Worm (Caenorhabditis elegans) whole organism, late embryonic: ENCODE data around the gene pam-1.

Experiments
- C08G9.2 ChIP-seq: sonication (generic microtip); optimal IDR thresholded peaks from 2 replicates; lab custom pipeline; 2016; ENCODE audit warnings: mild to moderate bottlenecking, missing genetic modification characterization, moderate library complexity, missing compliant biosample characterization
- F13H6.1 ChIP-seq: sonication (generic microtip); optimal IDR thresholded peaks from 2 replicates; lab custom pipeline; 2016; ENCODE audit warnings: missing genetic modification characterization, missing compliant biosample characterization
- Y22D7AL.16 ChIP-seq: sonication (generic microtip); optimal IDR thresholded peaks from 2 replicates; lab custom pipeline; 2016; ENCODE audit warnings: missing genetic modification characterization, missing compliant biosample characterization
- ceh-18 ChIP-seq: sonication (generic microtip); optimal IDR thresholded peaks from 2 replicates; lab custom pipeline; 2016; ENCODE audit warnings: missing genetic modification characterization, missing compliant biosample characterization
- ceh-19 ChIP-seq: fragments of 200-800 bp; sonication (Bioruptor generic); optimal IDR thresholded peaks from 2 replicates; lab custom pipeline; 2018; ENCODE audit warnings: mild to moderate bottlenecking, missing genetic modification characterization, missing compliant biosample characterization
- ceh-2 ChIP-seq: sonication (generic microtip); optimal IDR thresholded peaks from 2 replicates; lab custom pipeline; 2016; ENCODE audit warnings: missing genotype, missing genetic modification characterization, missing compliant biosample characterization
- ceh-31 ChIP-seq: sonication (generic microtip); optimal IDR thresholded peaks from 2 replicates; lab custom pipeline; 2016; ENCODE audit warnings: missing genetic modification characterization, missing compliant biosample characterization
- ceh-45 ChIP-seq: fragments of 200-800 bp; sonication (Bioruptor generic); IDR thresholded peaks from 2 replicates; pipeline ENCODE4 v1.3.6; 2022; ENCODE audit warnings: missing genetic modification reagents, missing genetic modification characterization, missing compliant biosample characterization
- ceh-9 ChIP-seq: sonication (generic microtip); optimal IDR thresholded peaks from 2 replicates; lab custom pipeline; 2016; ENCODE audit warnings: mild to moderate bottlenecking, missing genetic modification characterization, inconsistent platforms, missing compliant biosample characterization
- che-1 ChIP-seq: sonication (generic microtip); optimal IDR thresholded peaks from 2 replicates; lab custom pipeline; 2016; ENCODE audit warnings: mild to moderate bottlenecking, missing genetic modification characterization, missing compliant biosample characterization
- elt-2 ChIP-seq: sonication (generic microtip); optimal IDR thresholded peaks from 2 replicates; lab custom pipeline; 2016; ENCODE audit warnings: missing genetic modification reagents, missing genetic modification characterization, missing compliant biosample characterization
- elt-4 ChIP-seq: sonication (generic microtip); optimal IDR thresholded peaks from 2 replicates; lab custom pipeline; 2016; ENCODE audit warnings: missing genetic modification characterization, missing compliant biosample characterization
- ets-4 ChIP-seq: sonication (generic microtip); optimal IDR thresholded peaks from 2 replicates; lab custom pipeline; 2016; ENCODE audit warnings: missing genetic modification characterization, missing compliant biosample characterization
- eyg-1 ChIP-seq: sonication (generic microtip); optimal IDR thresholded peaks from 2 replicates; lab custom pipeline; 2016; ENCODE audit warnings: missing genotype, missing genetic modification characterization, missing compliant biosample characterization
- fax-1 ChIP-seq: sonication (generic microtip); optimal IDR thresholded peaks from 2 replicates; lab custom pipeline; 2016; ENCODE audit warnings: missing genotype, missing genetic modification characterization, missing compliant biosample characterization
- fkh-6 ChIP-seq: sonication (generic microtip); optimal IDR thresholded peaks from 2 replicates; lab custom pipeline; 2016; ENCODE audit warnings: missing genetic modification characterization, missing compliant biosample characterization
- hlh-15 ChIP-seq: sonication (generic microtip); optimal IDR thresholded peaks from 2 replicates; lab custom pipeline; 2016; ENCODE audit warnings: missing genetic modification characterization, missing compliant biosample characterization
- lin-11 ChIP-seq: fragments of 200-800 bp; sonication (Bioruptor generic); optimal IDR thresholded peaks from 2 replicates; lab custom pipeline; 2018; ENCODE audit warnings: mild to moderate bottlenecking, missing genetic modification characterization, missing compliant biosample characterization
- madf-2 ChIP-seq: sonication (generic microtip); optimal IDR thresholded peaks from 2 replicates; lab custom pipeline; 2017; ENCODE audit warnings: missing genetic modification characterization, missing compliant biosample characterization
- mec-3 ChIP-seq: sonication (generic microtip); optimal IDR thresholded peaks from 2 replicates; lab custom pipeline; 2016; ENCODE audit warnings: borderline replicate concordance, missing genetic modification characterization, missing compliant biosample characterization
- nhr-232 ChIP-seq: sonication (generic microtip); optimal IDR thresholded peaks from 2 replicates; lab custom pipeline; 2016; ENCODE audit warnings: missing genetic modification characterization, missing compliant biosample characterization
- pax-1 ChIP-seq: fragments of 150-350 bp; optimal IDR thresholded peaks from 2 replicates; lab custom pipeline; 2014; ENCODE audit warnings: missing biosample characterization, missing genetic modification characterization
- pros-1 ChIP-seq: fragments of 150-350 bp; optimal IDR thresholded peaks from 2 replicates; lab custom pipeline; 2014; ENCODE audit warnings: missing biosample characterization, missing genetic modification reagents, missing genetic modification characterization
- ref-2 ChIP-seq: sonication (generic microtip); optimal IDR thresholded peaks from 2 replicates; lab custom pipeline; 2016; ENCODE audit warnings: missing genetic modification characterization, missing compliant biosample characterization
- rnt-1 ChIP-seq: sonication (generic microtip); optimal IDR thresholded peaks from 2 replicates; lab custom pipeline; 2016; ENCODE audit warnings: missing genetic modification characterization, missing compliant biosample characterization
- sdc-2 ChIP-seq: sonication (generic microtip); optimal IDR thresholded peaks from 2 replicates; lab custom pipeline; 2016; ENCODE audit warnings: missing genotype, missing genetic modification characterization, missing compliant biosample characterization
- sox-2 ChIP-seq: fragments of 200-800 bp; sonication (Bioruptor generic); IDR thresholded peaks from 2 replicates; pipeline ENCODE4 v1.3.6; 2022; ENCODE audit warnings: missing genetic modification reagents, missing genetic modification characterization, missing compliant biosample characterization
- sox-4 ChIP-seq: sonication (generic microtip); optimal IDR thresholded peaks from 2 replicates; lab custom pipeline; 2017; ENCODE audit warnings: mild to moderate bottlenecking, missing genetic modification characterization, inconsistent platforms, missing compliant biosample characterization
- tbx-7 ChIP-seq: sonication (generic microtip); optimal IDR thresholded peaks from 2 replicates; lab custom pipeline; 2016; ENCODE audit warnings: missing genotype, missing genetic modification characterization, missing compliant biosample characterization
- ttx-3 ChIP-seq: sonication (generic microtip); optimal IDR thresholded peaks from 2 replicates; lab custom pipeline; 2016; ENCODE audit warnings: missing genetic modification reagents, missing genetic modification characterization, missing compliant biosample characterization
- unc-86 ChIP-seq: sonication (generic microtip); optimal IDR thresholded peaks from 2 replicates; lab custom pipeline; 2016; ENCODE audit warnings: missing genetic modification characterization, missing compliant biosample characterization
- zip-5 ChIP-seq: sonication (generic microtip); optimal IDR thresholded peaks from 2 replicates; lab custom pipeline; 2016; ENCODE audit warnings: missing genetic modification characterization, missing compliant biosample characterization
- ztf-16 ChIP-seq: sonication (generic microtip); optimal IDR thresholded peaks from 2 replicates; lab custom pipeline; 2017; ENCODE audit warnings: missing genetic modification characterization, missing compliant biosample characterization

The pam-1 gene

DNA sequence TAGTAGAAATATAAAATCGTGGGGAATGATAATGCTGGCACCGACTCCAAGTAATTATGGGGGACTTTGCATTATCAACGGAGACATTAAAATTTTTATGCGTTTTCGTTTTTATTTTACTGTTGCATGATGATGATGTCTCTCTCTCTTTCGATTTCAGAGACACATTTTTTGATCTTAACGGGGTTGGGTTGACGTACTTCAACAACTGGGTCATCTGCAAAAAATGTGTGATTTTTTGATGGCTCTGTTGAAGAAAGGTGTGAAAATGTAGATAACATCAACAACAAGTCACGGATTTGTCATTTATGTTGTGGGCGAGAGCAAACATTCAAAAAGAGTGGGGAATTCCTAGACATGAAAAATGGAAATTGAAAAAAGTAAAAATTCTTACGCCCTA, 49.3 kb downstream of the pam-1 start, which contains the start of gene F55G1.15:
TSS of gene F55G1.15 (minus strand) at position 101 of the 400 bp plus-strand sequence.
- TF ChIP-seq pax-1 (tag; lab: Kevin White, UChicago), result no peak
- no peak for TF ChIP-seq che-1 (tag; lab: Kevin White, UChicago)
- TF ChIP-seq nhr-232, result no peak
- TF ChIP-seq elt-2, result no peak
- no peak for TF ChIP-seq mec-3
- no peak for TF ChIP-seq ceh-9

DNA sequence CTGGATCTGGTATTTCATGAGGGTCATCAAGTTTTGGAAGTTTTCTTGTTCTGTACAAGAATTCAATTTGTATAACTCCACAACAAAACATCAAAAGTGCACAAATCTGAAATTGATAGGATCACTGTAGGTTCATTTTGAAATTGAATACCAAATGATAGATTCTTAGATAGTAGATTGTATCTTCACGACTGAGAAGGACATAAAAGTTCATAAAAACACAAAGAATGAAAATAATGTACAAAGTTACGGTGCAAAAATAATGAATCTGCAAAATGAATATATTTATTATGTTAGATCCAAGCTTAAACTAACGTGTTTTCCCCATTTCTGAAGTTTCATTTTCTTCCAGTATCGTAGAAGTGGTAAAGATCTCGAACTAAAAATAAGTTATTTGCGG, 49.7 kb downstream of the pam-1 start:
- TF ChIP-seq pros-1 (tag; lab: Kevin White, UChicago) (no peak), sox-4 (no peak), ceh-2 (no peak), zip-5 (no peak), sdc-2 (tag; lab: Kevin White, UChicago) (no peak), fkh-6 (no peak), ref-2 (no peak), eyg-1 (tag; lab: Kevin White, UChicago) (no peak), sox-2 (no peak), hlh-15 (no peak), fax-1 (tag; lab: Kevin White, UChicago) (no peak), ceh-45 (no peak), ztf-16 (no peak)

DNA sequence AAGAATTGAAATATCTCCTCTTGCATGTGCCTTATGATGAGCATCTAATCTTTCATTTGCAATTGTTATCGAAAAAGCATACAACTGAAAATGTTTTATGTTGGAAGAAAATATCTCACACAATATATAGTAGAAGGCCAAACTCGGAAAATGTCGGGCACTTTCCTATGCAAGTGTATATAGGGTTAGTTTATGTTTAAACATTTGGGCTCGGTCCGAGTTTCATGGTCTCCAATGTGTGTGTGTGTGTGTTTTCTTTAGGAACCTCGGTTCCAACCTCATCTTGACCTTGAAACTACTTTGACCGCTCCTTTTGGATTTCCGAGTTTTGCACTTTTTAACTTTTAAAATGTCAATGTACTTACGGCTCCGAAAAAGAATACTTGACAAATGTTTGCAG, 51.3 kb downstream of the pam-1 start:
- TF ChIP-seq C08G9.2, result no peak
- no peak for TF ChIP-seq lin-11 (tag; lab: Kevin White, UChicago)
- no peak for TF ChIP-seq ceh-18 (tag; lab: Kevin White, UChicago)
- TF ChIP-seq elt-4 (tag; lab: Kevin White, UChicago), result no peak
- TF ChIP-seq rnt-1, result no peak
- no peak for TF ChIP-seq tbx-7

DNA sequence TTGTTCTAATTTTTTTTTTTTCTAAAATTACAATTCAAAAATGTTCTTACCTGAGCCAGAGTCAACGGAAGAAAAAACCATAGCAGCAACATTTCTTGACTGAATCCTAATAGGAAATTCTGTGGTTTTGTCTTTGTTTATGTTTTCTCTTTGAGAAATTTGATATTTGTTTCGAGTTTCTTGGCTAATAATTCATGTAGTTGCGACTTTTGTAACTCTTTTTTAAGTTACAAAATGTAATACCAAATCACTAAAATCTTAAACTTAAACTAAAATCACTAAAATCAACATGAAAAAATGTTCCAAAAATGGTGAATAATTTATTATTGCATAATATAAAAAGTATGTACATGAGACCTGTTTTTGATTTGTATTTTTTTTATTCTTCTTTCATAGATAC, 52.9 kb downstream of the pam-1 start, which contains the start of gene egas-4:
TSS of gene egas-4 (minus strand) at position 101 of the 400 bp plus-strand sequence.
- TF ChIP-seq ceh-19 (GFP tag; lab: Kevin White, UChicago) (no peak), ttx-3 (tag; lab: Kevin White, UChicago) (no peak), ceh-9 (no peak), ceh-45 (no peak), ets-4 (tag; lab: Kevin White, UChicago) (no peak), nhr-232 (no peak), unc-86 (tag; lab: Kevin White, UChicago) (no peak), eyg-1 (tag; lab: Kevin White, UChicago) (no peak), ztf-16 (no peak), ceh-31 (tag; lab: Kevin White, UChicago) (no peak), Y22D7AL.16 (no peak), madf-2 (tag; lab: Kevin White, UChicago) (no peak), F13H6.1 (no peak)

DNA sequence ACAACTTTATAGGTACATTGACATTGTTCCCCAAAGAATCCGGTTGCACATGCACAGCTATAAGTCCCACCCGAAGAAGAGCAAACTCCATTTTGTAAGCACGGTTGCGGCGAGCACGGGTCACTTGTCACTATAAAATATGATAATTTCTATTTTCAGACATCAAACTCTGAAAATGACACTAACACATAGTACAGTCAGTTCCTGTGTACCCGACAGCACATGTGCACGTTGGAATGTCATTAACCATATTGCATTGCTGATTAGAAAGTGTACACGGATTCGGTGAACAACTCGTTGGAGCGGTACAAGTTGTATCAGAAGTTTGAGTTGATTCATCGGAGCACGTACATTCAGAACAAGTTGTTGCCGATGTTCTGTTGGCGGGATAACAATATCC, 53.4 kb downstream of the pam-1 start:
- no peak for TF ChIP-seq che-1 (tag; lab: Kevin White, UChicago)
